Worm (Caenorhabditis elegans): Measurements from ENCODE around the gene Y41D4B.11.
"Not testable (repeated sequence)": the region's sequence is repeated elsewhere in the genome, so short reads cannot be mapped to it uniquely, and the experiment has no call there.

Y41D4B.11 gene

ce11 chrIV:1605276-1605762 lies at the start of gene Y41D4B.11:
Y41D4B.11 (plus strand) TSS chrIV:1605712.
- TF ChIP-seq unc-62 (GFP tag; optimal IDR thresholded peaks at IDR 0.05), result no peak

ce11 chrIV:1559931-1560330 lies 45.6 kb upstream of the Y41D4B.11 start, which contains the start of gene Y41D4B.17:
Y41D4B.17 (plus strand) TSS chrIV:1560104.
- TF ChIP-seq unc-62 (GFP tag; optimal IDR thresholded peaks at IDR 0.05), result no peak

- TF ChIP-seq unc-62 (GFP tag; optimal IDR thresholded peaks at IDR 0.05), result no peak
Observed at ce11 chrIV:1561884-1562283, 43.6 kb upstream of the Y41D4B.11 start, which contains the start of gene hpo-6. hpo-6 (plus strand) TSS chrIV:1562184.

- no peak for TF ChIP-seq unc-62 (GFP tag; optimal IDR thresholded peaks at IDR 0.05)
Observed at ce11 chrIV:1563476-1564131, 41.9 kb upstream of the Y41D4B.11 start, which contains the start of gene Y41D4B.15. Y41D4B.15 (plus strand) TSS chrIV:1564081.

ce11 chrIV:1565725-1566124 lies 39.8 kb upstream of the Y41D4B.11 start:
- no peak for TF ChIP-seq unc-62 (GFP tag; optimal IDR thresholded peaks at IDR 0.05)

ce11 chrIV:1567577-1567976 lies 37.9 kb upstream of the Y41D4B.11 start:
- TF ChIP-seq unc-62 (GFP tag; optimal IDR thresholded peaks at IDR 0.05), result no peak

- no peak for TF ChIP-seq unc-62 (GFP tag; optimal IDR thresholded peaks at IDR 0.05)
Observed at ce11 chrIV:1576731-1577130, 28.8 kb upstream of the Y41D4B.11 start, which contains the start of gene Y41D4B.14. Y41D4B.14 (plus strand) TSS chrIV:1577031.

- TF ChIP-seq unc-62 (GFP tag; optimal IDR thresholded peaks at IDR 0.05), result no peak
Observed at ce11 chrIV:1595802-1596201, 9.7 kb upstream of the Y41D4B.11 start, which contains the start of gene npp-8. npp-8 (minus strand) TSS chrIV:1595824.

- TF ChIP-seq unc-62 (GFP tag; optimal IDR thresholded peaks at IDR 0.05), result no peak
Observed at ce11 chrIV:1597018-1597417, 8.5 kb upstream of the Y41D4B.11 start, which contains the start of gene ced-2. ced-2 (plus strand) TSS chrIV:1597318.

- no peak for TF ChIP-seq unc-62 (GFP tag; optimal IDR thresholded peaks at IDR 0.05)
Observed at ce11 chrIV:1600784-1601183, 4.7 kb upstream of the Y41D4B.11 start.

ce11 chrIV:1601357-1601756 lies 4.2 kb upstream of the Y41D4B.11 start, which contains the start of gene set-23:
set-23 (plus strand) TSS chrIV:1601657.
- no peak for TF ChIP-seq unc-62 (GFP tag; optimal IDR thresholded peaks at IDR 0.05)

- no peak for TF ChIP-seq unc-62 (GFP tag; optimal IDR thresholded peaks at IDR 0.05)
Observed at ce11 chrIV:1602936-1603457, 2.5 kb upstream of the Y41D4B.11 start.

- not testable (repeated sequence) for TF ChIP-seq unc-62 (GFP tag; optimal IDR thresholded peaks at IDR 0.05)
Observed at ce11 chrIV:1609973-1610372, 4.5 kb downstream of the Y41D4B.11 start, which contains the start of gene dsl-3. dsl-3 (plus strand) TSS chrIV:1610273.

ce11 chrIV:1613592-1613991 lies 8.1 kb downstream of the Y41D4B.11 start, which contains the start of gene nhr-122:
nhr-122 (plus strand) TSS chrIV:1613892.
- no peak for TF ChIP-seq unc-62 (GFP tag; optimal IDR thresholded peaks at IDR 0.05)

ce11 chrIV:1619519-1620311 lies 14.2 kb downstream of the Y41D4B.11 start, which contains the start of gene nhr-92:
nhr-92 (plus strand) TSS chrIV:1620094.
- no peak for TF ChIP-seq unc-62 (GFP tag; optimal IDR thresholded peaks at IDR 0.05)

ce11 chrIV:1623712-1624111 lies 18.2 kb downstream of the Y41D4B.11 start, which contains the start of gene nhr-87:
nhr-87 (plus strand) TSS chrIV:1624029.
- no peak for TF ChIP-seq unc-62 (GFP tag; optimal IDR thresholded peaks at IDR 0.05)
